Worm (Caenorhabditis elegans) whole organism, early embryonic: ENCODE measurements around the gene str-166.

Experiments
- aly-1 ChIP-seq: sonication (generic microtip); optimal IDR thresholded peaks from 2 replicates; lab custom pipeline; 2016; ENCODE audit warnings: missing genetic modification characterization, missing compliant biosample characterization
- ama-1 ChIP-seq: fragments of 150-350 bp; optimal IDR thresholded peaks from 2 replicates; lab custom pipeline; 2014
- ceh-13 ChIP-seq: fragments of 200-800 bp; sonication (Bioruptor generic); optimal IDR thresholded peaks from 2 replicates; lab custom pipeline; 2018; ENCODE audit warnings: mild to moderate bottlenecking, missing genetic modification characterization, missing compliant biosample characterization
- ceh-36 ChIP-seq: sonication (generic microtip); optimal IDR thresholded peaks from 2 replicates; lab custom pipeline; 2016; ENCODE audit warnings: missing genetic modification characterization, inconsistent platforms, missing compliant biosample characterization
- ets-7 ChIP-seq: sonication (generic microtip); optimal IDR thresholded peaks from 2 replicates; lab custom pipeline; 2016; ENCODE audit warnings: missing genotype, missing genetic modification characterization, missing compliant biosample characterization
- flt-1 ChIP-seq: fragments of 200-800 bp; sonication (Bioruptor generic); IDR thresholded peaks from 2 replicates; pipeline ENCODE4 v1.3.6; 2022; ENCODE audit warnings: missing genetic modification characterization, missing compliant biosample characterization
- hmg-4 ChIP-seq: fragments of 200-800 bp; sonication (Bioruptor generic); optimal IDR thresholded peaks from 2 replicates; lab custom pipeline; 2018; ENCODE audit warnings: mild to moderate bottlenecking, missing genetic modification characterization, missing compliant biosample characterization
- tbx-11 ChIP-seq: fragments of 200-800 bp; sonication (Bioruptor generic); IDR thresholded peaks from 2 replicates; pipeline ENCODE4 v1.3.6; 2022; ENCODE audit warnings: missing genetic modification characterization, missing compliant biosample characterization

- no peak for TF ChIP-seq flt-1 (GFP tag; lab: Robert Waterston, UW)
- TF ChIP-seq hmg-4 (GFP tag; lab: Kevin White, UChicago) = no peak
- TF ChIP-seq aly-1 (tag; lab: Kevin White, UChicago) = no peak
- TF ChIP-seq tbx-11 = no peak
- TF ChIP-seq ama-1 (lab: Kevin White, UChicago) = no peak
- no peak for TF ChIP-seq ets-7 (tag; lab: Kevin White, UChicago)
- no peak for TF ChIP-seq ceh-36 (tag; lab: Kevin White, UChicago)
- TF ChIP-seq ceh-13 (GFP tag; lab: Kevin White, UChicago) = no peak
Observed at ce11 chrIV:4913090-4913489, 29.0 kb downstream of the str-166 start, which contains the start of gene str-156.
